Worm (Caenorhabditis elegans): ENCODE results near the gene best-15.
A peak's percentile ranks its signal among the peaks of the same experiment; 100 is the strongest.

The best-15 gene

ce11 chrIV:10821672-10822304 is 10.3 kb downstream of the best-15 start (continued):
- TF ChIP-seq zim-3 (tag; optimal IDR thresholded peaks at IDR 0.05), result no peak
- TF ChIP-seq madf-6 (GFP tag; IDR thresholded peaks at IDR 0.05), result no peak
- TF ChIP-seq hmg-1.2 (GFP tag; IDR thresholded peaks at IDR 0.05), result peak; percentile 72
- no peak for TF ChIP-seq snpc-3.4 (tag; optimal IDR thresholded peaks at IDR 0.05)
- TF ChIP-seq ceh-40 (GFP tag; IDR thresholded peaks at IDR 0.05), result no peak
- TF ChIP-seq ceh-79 (tag; optimal IDR thresholded peaks at IDR 0.05), result no peak
- peak in 1 of 3 experiments; percentile 52 for TF ChIP-seq lin-35 (GFP tag; optimal IDR thresholded peaks at IDR 0.05)
- peak; percentile 59 for TF ChIP-seq ceh-27 (GFP tag; optimal IDR thresholded peaks at IDR 0.05)
- no peak for TF ChIP-seq sea-2 (GFP tag; IDR thresholded peaks at IDR 0.05)
- TF ChIP-seq F49E8.2 (tag; optimal IDR thresholded peaks at IDR 0.05; ENCODE audit: insufficient read depth), result no peak
- peak; percentile 10; the same call in 1 of the 2 replicates for TF ChIP-seq K11D2.4 (GFP tag; IDR thresholded peaks at IDR 0.05)
- no peak for TF ChIP-seq F22D6.2 (tag; optimal IDR thresholded peaks at IDR 0.05)
- no peak for TF ChIP-seq ztf-22 (GFP tag; optimal IDR thresholded peaks at IDR 0.05)
- TF ChIP-seq tbx-9 (tag; optimal IDR thresholded peaks at IDR 0.05; ENCODE audit: borderline replicate concordance), result no peak
- TF ChIP-seq bed-1 (GFP tag; IDR thresholded peaks at IDR 0.05), result no peak
- no peak for TF ChIP-seq let-607 (tag; optimal IDR thresholded peaks at IDR 0.05)
- TF ChIP-seq ztf-6 (GFP tag; IDR thresholded peaks at IDR 0.05), result no peak
- no peak for TF ChIP-seq lsl-1 (GFP tag; optimal IDR thresholded peaks at IDR 0.05)
- TF ChIP-seq zfh-2 (GFP tag; conservative IDR thresholded peaks at IDR 0.05), result peak; percentile 93
- TF ChIP-seq ztf-18 (tag; optimal IDR thresholded peaks at IDR 0.05), result peak; percentile 47
- TF ChIP-seq K12H6.12 (tag; optimal IDR thresholded peaks at IDR 0.05), result peak; percentile 85
- no peak for TF ChIP-seq B0035.1 (tag; optimal IDR thresholded peaks at IDR 0.05)
- no peak for TF ChIP-seq nhr-120 (GFP tag; IDR thresholded peaks at IDR 0.05)
- TF ChIP-seq egrh-3 (GFP tag; IDR thresholded peaks at IDR 0.05), result peak; percentile 65
- TF ChIP-seq F57C9.4 (tag; optimal IDR thresholded peaks at IDR 0.05), result no peak
- peak; percentile 37 for TF ChIP-seq tlf-1 (GFP tag; optimal IDR thresholded peaks at IDR 0.05)
- TF ChIP-seq hrde-1 (tag; optimal IDR thresholded peaks at IDR 0.05; ENCODE audit: borderline replicate concordance), result no peak
- no peak for TF ChIP-seq ztf-3 (GFP tag; optimal IDR thresholded peaks at IDR 0.05)
- no peak for TF ChIP-seq sdz-38 (tag; optimal IDR thresholded peaks at IDR 0.05)
- TF ChIP-seq madf-8 (GFP tag; conservative IDR thresholded peaks at IDR 0.05), result no peak
- TF ChIP-seq dpl-1 (GFP tag; optimal IDR thresholded peaks at IDR 0.05), result no peak
- TF ChIP-seq lin-40 (tag; optimal IDR thresholded peaks at IDR 0.05), result peak; percentile 86
- TF ChIP-seq Y79H2A.3 (GFP tag; conservative IDR thresholded peaks at IDR 0.05), result no peak
- TF ChIP-seq ztf-28 (GFP tag; IDR thresholded peaks at IDR 0.05), result no peak
- no peak for TF ChIP-seq mel-28 (tag; optimal IDR thresholded peaks at IDR 0.05; ENCODE audit: borderline replicate concordance)
- TF ChIP-seq ztf-26 (tag; optimal IDR thresholded peaks at IDR 0.05), result peak; percentile 12
- peak; percentile 37 for TF ChIP-seq tbp1 (GFP tag; optimal IDR thresholded peaks at IDR 0.05)
- TF ChIP-seq chd-7 (tag; optimal IDR thresholded peaks at IDR 0.05), result peak; percentile 70
- TF ChIP-seq nfya-2 (GFP tag; IDR thresholded peaks at IDR 0.05), result no peak
- no peak for TF ChIP-seq C06A6.2 (GFP tag; conservative IDR thresholded peaks at IDR 0.05)
- TF ChIP-seq lin-26 (GFP tag; IDR thresholded peaks at IDR 0.05), result no peak; the same call in 1 of the 2 replicates
- TF ChIP-seq lin-54 (GFP tag; optimal IDR thresholded peaks at IDR 0.05), result peak; percentile 47
- TF ChIP-seq madf-3 (GFP tag; IDR thresholded peaks at IDR 0.05), result no peak
- TF ChIP-seq him-1 (tag; optimal IDR thresholded peaks at IDR 0.05), result no peak
- TF ChIP-seq ccch-3 (GFP tag; optimal IDR thresholded peaks at IDR 0.05), result no peak
- TF ChIP-seq pha-4 (tag; optimal IDR thresholded peaks at IDR 0.05), result no peak
- peak; percentile 45 for TF ChIP-seq cebp-1 (GFP tag; IDR thresholded peaks at IDR 0.05)
- peak; percentile 73 for TF ChIP-seq cebp-1 (tag; optimal IDR thresholded peaks at IDR 0.05)
